Worm (Caenorhabditis elegans): ENCODE measurements around the gene unc-60.
A peak's percentile ranks its signal among the peaks of the same experiment; 100 is the strongest.

The unc-60 gene

DNA sequence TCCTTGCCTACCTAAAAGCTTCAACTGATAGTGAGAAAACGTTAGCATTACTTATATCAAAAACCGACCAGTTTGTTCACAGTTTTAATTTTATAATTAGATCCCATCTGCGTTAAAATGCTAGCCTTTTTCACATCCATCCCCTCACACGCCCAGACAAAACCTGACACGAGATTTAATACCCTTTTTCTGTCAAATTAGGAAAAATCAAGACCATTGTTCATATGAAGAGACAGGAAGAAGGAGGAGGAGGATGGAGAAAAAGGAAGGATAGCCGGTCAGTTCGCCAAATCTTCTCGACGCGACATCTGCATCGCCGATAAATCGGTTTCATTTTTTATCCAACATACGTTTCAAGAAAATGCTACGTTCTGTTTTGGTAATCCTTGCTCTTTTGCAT lies 27.2 kb upstream of the unc-60 start, which contains the start of gene cnc-3:
Gene cnc-3 (plus strand): TSS at position 281 of the 400 bp plus-strand sequence.
- TF ChIP-seq nhr-90 (tag; optimal IDR thresholded peaks at IDR 0.05): no peak
- 0 out of 2 replicates have a peak, but pooled peaks have one; percentile 45 for TF ChIP-seq nfyb-1 (GFP tag; IDR thresholded peaks at IDR 0.05)

DNA sequence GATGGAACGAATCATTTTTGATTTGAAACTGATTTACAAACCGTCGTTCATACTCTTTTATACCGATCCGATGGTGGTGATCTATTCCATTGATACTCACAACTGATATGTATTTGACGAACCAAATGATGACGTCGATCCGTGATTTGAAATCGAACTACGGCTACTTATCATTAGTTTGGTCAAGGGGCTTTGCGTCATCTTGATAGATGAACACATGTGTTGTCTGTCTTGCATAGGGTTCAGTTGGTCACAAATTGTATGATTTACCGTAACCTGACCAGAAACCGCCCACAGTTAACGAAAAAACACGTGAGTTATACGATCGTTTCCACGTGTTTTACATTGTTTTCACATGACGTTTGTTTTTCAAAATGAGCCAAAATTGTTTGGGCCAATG lies 24.7 kb upstream of the unc-60 start, which contains the start of gene cnc-2:
Gene cnc-2 (minus strand): TSS at position 24 of the 400 bp plus-strand sequence.
- TF ChIP-seq athp-1 (tag; optimal IDR thresholded peaks at IDR 0.05): no peak
- no peak for TF ChIP-seq egl-44 (GFP tag; IDR thresholded peaks at IDR 0.05)
- no peak for TF ChIP-seq lsy-27 (tag; optimal IDR thresholded peaks at IDR 0.05; ENCODE audit: borderline replicate concordance, insufficient read depth)
- TF ChIP-seq ztf-6 (GFP tag; IDR thresholded peaks at IDR 0.05): no peak
- TF ChIP-seq madf-6 (GFP tag; IDR thresholded peaks at IDR 0.05): no peak
- no peak for TF ChIP-seq F55B11.4 (tag; optimal IDR thresholded peaks at IDR 0.05; ENCODE audit: borderline replicate concordance, insufficient read depth)
- no peak for TF ChIP-seq ceh-100 (GFP tag; IDR thresholded peaks at IDR 0.05)
- TF ChIP-seq snpc-1.1 (tag; optimal IDR thresholded peaks at IDR 0.05; ENCODE audit: insufficient read depth): no peak
- TF ChIP-seq cebp-1 (GFP tag; IDR thresholded peaks at IDR 0.05): no peak
- TF ChIP-seq cebp-1 (tag; optimal IDR thresholded peaks at IDR 0.05): no peak
- TF ChIP-seq tbp1 (GFP tag; optimal IDR thresholded peaks at IDR 0.05): no peak
- no peak for TF ChIP-seq lin-35 (GFP tag; optimal IDR thresholded peaks at IDR 0.05)
- no peak for TF ChIP-seq unc-130 (GFP tag; optimal IDR thresholded peaks at IDR 0.05)
- no peak for TF ChIP-seq rpc-1 (optimal IDR thresholded peaks at IDR 0.05)
- TF ChIP-seq rpc-1 (tag; optimal IDR thresholded peaks at IDR 0.05): no peak
- TF ChIP-seq nhr-80 (tag; optimal IDR thresholded peaks at IDR 0.05): no peak
- no peak for TF ChIP-seq nhr-27 (tag; optimal IDR thresholded peaks at IDR 0.05)
- TF ChIP-seq die-1 (tag; optimal IDR thresholded peaks at IDR 0.05): no peak
- TF ChIP-seq dpff-1 (tag; optimal IDR thresholded peaks at IDR 0.05): no peak
- TF ChIP-seq F57C9.4 (tag; optimal IDR thresholded peaks at IDR 0.05): no peak
- no peak for TF ChIP-seq efl-1 (GFP tag; optimal IDR thresholded peaks at IDR 0.05)
- TF ChIP-seq chd-7 (tag; optimal IDR thresholded peaks at IDR 0.05): no peak

- no peak for TF ChIP-seq tbx-9 (tag; optimal IDR thresholded peaks at IDR 0.05; ENCODE audit: borderline replicate concordance)
- no peak for TF ChIP-seq B0019.2 (GFP tag; conservative IDR thresholded peaks at IDR 0.05)
- no peak for TF ChIP-seq aptf-3 (GFP tag; IDR thresholded peaks at IDR 0.05)
- no peak for TF ChIP-seq nfya-1 (tag; optimal IDR thresholded peaks at IDR 0.05; ENCODE audit: borderline replicate concordance, insufficient read depth)
- no peak for TF ChIP-seq cebp-2 (GFP tag; IDR thresholded peaks at IDR 0.05)
- no peak for TF ChIP-seq lsy-27 (tag; optimal IDR thresholded peaks at IDR 0.05; ENCODE audit: borderline replicate concordance, insufficient read depth)
- no peak for TF ChIP-seq T07F8.4 (tag; optimal IDR thresholded peaks at IDR 0.05)
- no peak for TF ChIP-seq gei-17 (GFP tag; optimal IDR thresholded peaks at IDR 0.05)
- no peak for TF ChIP-seq F55B11.4 (tag; optimal IDR thresholded peaks at IDR 0.05; ENCODE audit: borderline replicate concordance, insufficient read depth)
- no peak for TF ChIP-seq hsf-1 (GFP tag; IDR thresholded peaks at IDR 0.05)
- TF ChIP-seq pbrm-1 (GFP tag; IDR thresholded peaks at IDR 0.05): no peak
- no peak for TF ChIP-seq ets-4 (GFP tag; optimal IDR thresholded peaks at IDR 0.05)
Measured at ce11 chrV:1451334-1451733, 23.6 kb upstream of the unc-60 start, which contains the start of gene srj-23. TSS of gene srj-23 (plus strand) at chrV:1451634.

- TF ChIP-seq fkh-3 (tag; optimal IDR thresholded peaks at IDR 0.05) (no peak), lag-1 (GFP tag; IDR thresholded peaks at IDR 0.05) (no peak), dox-1 (GFP tag; IDR thresholded peaks at IDR 0.05) (no peak), B0019.2 (GFP tag; conservative IDR thresholded peaks at IDR 0.05) (no peak), C06A6.2 (GFP tag; conservative IDR thresholded peaks at IDR 0.05) (no peak), lin-40 (tag; optimal IDR thresholded peaks at IDR 0.05) (no peak), D2030.7 (GFP tag; IDR thresholded peaks at IDR 0.05) (no peak), chd-7 (tag; optimal IDR thresholded peaks at IDR 0.05) (no peak), somi-1 (GFP tag; optimal IDR thresholded peaks at IDR 0.05) (no peak), aptf-2 (GFP tag; conservative IDR thresholded peaks at IDR 0.05) (no peak), mcd-1 (GFP tag; IDR thresholded peaks at IDR 0.05) (no peak), B0336.3 (GFP tag; IDR thresholded peaks at IDR 0.05) (no peak)
Measured at ce11 chrV:1454762-1455161, 20.1 kb upstream of the unc-60 start, which contains the start of gene chil-14. TSS of gene chil-14 (plus strand) at chrV:1455062.

Data from whole organism, young adult.